Fruit fly (Drosophila melanogaster) whole organism, embryonic: ENCODE results near the gene Vm26Aa.

ENCODE experiments used
- Abd-B ChIP-seq: fragments of 200-800 bp; sonication (Bioruptor generic); optimal IDR thresholded peaks from 2 replicates; lab custom pipeline; 2018; ENCODE audit warnings: missing biosample characterization, mild to moderate bottlenecking, missing genetic modification characterization, moderate library complexity
- Ada2b ChIP-seq: fragments of 200-800 bp; sonication (Bioruptor generic); IDR thresholded peaks from 2 replicates; pipeline ENCODE4 v1.3.6; 2022; ENCODE audit warnings: missing biosample characterization, missing genetic modification characterization
- Bteb2 ChIP-seq: fragments of 200-800 bp; sonication (Bioruptor generic); optimal IDR thresholded peaks from 2 replicates; lab custom pipeline; 2016; ENCODE audit warnings: missing biosample characterization, missing genetic modification characterization
- CG1233 ChIP-seq: fragments of 200-800 bp; sonication (Bioruptor generic); optimal IDR thresholded peaks from 4 replicates; lab custom pipeline; 2018; ENCODE audit warnings: missing biosample characterization, mild to moderate bottlenecking, missing genetic modification characterization
- CG13424 ChIP-seq: fragments of 200-800 bp; sonication (Bioruptor generic); optimal IDR thresholded peaks from 2 replicates; lab custom pipeline; 2019; ENCODE audit warnings: missing biosample characterization, mild to moderate bottlenecking, missing genetic modification characterization, moderate library complexity
- CG13775 ChIP-seq: fragments of 200-800 bp; sonication (Bioruptor generic); optimal IDR thresholded peaks from 3 replicates; lab custom pipeline; 2017; ENCODE audit warnings: missing biosample characterization, mild to moderate bottlenecking, missing genetic modification characterization
- CG14710 ChIP-seq: fragments of 200-800 bp; sonication (Bioruptor generic); optimal IDR thresholded peaks from 3 replicates; lab custom pipeline; 2019; ENCODE audit warnings: missing biosample characterization, mild to moderate bottlenecking, missing genetic modification characterization, moderate library complexity
- CG15269 ChIP-seq: fragments of 200-800 bp; sonication (Bioruptor generic); optimal IDR thresholded peaks from 2 replicates; lab custom pipeline; 2018; ENCODE audit warnings: missing biosample characterization, mild to moderate bottlenecking, missing genetic modification characterization, moderate library complexity
- CG1603 ChIP-seq: fragments of 200-800 bp; sonication (Bioruptor generic); optimal IDR thresholded peaks from 2 replicates; lab custom pipeline; 2019; ENCODE audit warnings: missing biosample characterization, mild to moderate bottlenecking, missing genetic modification characterization, moderate library complexity
- CG17612 ChIP-seq: fragments of 200-800 bp; sonication (Bioruptor generic); IDR thresholded peaks from 2 replicates; pipeline ENCODE4 v1.3.6; 2022; ENCODE audit warnings: missing biosample characterization, missing genetic modification characterization
- CG17912 ChIP-seq: fragments of 200-800 bp; sonication (Bioruptor generic); optimal IDR thresholded peaks from 2 replicates; lab custom pipeline; 2018; ENCODE audit warnings: missing biosample characterization, mild to moderate bottlenecking, missing genetic modification characterization
- CG18599 ChIP-seq: fragments of 200-800 bp; sonication (Bioruptor generic); optimal IDR thresholded peaks from 3 replicates; lab custom pipeline; 2017; ENCODE audit warnings: missing biosample characterization, missing genetic modification characterization, mild to moderate bottlenecking, moderate library complexity, missing genetic modification reagents
- CG18619 ChIP-seq: fragments of 200-800 bp; sonication (Bioruptor generic); optimal IDR thresholded peaks from 3 replicates; lab custom pipeline; 2017; ENCODE audit warnings: missing biosample characterization, mild to moderate bottlenecking, missing genetic modification characterization
- CG2678 ChIP-seq: fragments of 200-800 bp; sonication (Bioruptor generic); optimal IDR thresholded peaks from 3 replicates; lab custom pipeline; 2019; ENCODE audit warnings: missing biosample characterization, mild to moderate bottlenecking, missing genetic modification characterization, moderate library complexity
- CG2889 ChIP-seq: fragments of 200-800 bp; sonication (Bioruptor generic); IDR thresholded peaks from 3 replicates; pipeline ENCODE4 v1.3.6; 2022; ENCODE audit warnings: missing biosample characterization, missing genetic modification characterization
- CG30431 ChIP-seq: fragments of 200-800 bp; sonication (Bioruptor generic); optimal IDR thresholded peaks from 2 replicates; lab custom pipeline; 2017; ENCODE audit warnings: missing biosample characterization, missing genetic modification characterization
- CG3163 ChIP-seq: fragments of 200-800 bp; sonication (Bioruptor generic); optimal IDR thresholded peaks from 3 replicates; lab custom pipeline; 2016; ENCODE audit warnings: missing biosample characterization, missing genetic modification characterization
- CG32532 ChIP-seq: fragments of 200-800 bp; sonication (Bioruptor generic); IDR thresholded peaks from 2 replicates; pipeline ENCODE4 v1.3.6; 2022; ENCODE audit warnings: missing biosample characterization, missing genetic modification characterization
- CG34422 ChIP-seq: fragments of 200-800 bp; sonication (Bioruptor generic); IDR thresholded peaks from 3 replicates; pipeline ENCODE4 v1.3.6; 2022; ENCODE audit warnings: missing biosample characterization, missing genetic modification characterization
- CG4617 ChIP-seq: fragments of 200-800 bp; sonication (Bioruptor generic); optimal IDR thresholded peaks from 3 replicates; lab custom pipeline; 2016; ENCODE audit warnings: missing biosample characterization, missing genetic modification characterization, borderline replicate concordance
- CG6683 ChIP-seq: fragments of 200-800 bp; sonication (Bioruptor generic); optimal IDR thresholded peaks from 2 replicates; lab custom pipeline; 2017; ENCODE audit warnings: missing biosample characterization, mild to moderate bottlenecking, missing genetic modification characterization, missing genetic modification reagents
- CG7839 ChIP-seq: fragments of 200-800 bp; sonication (Bioruptor generic); optimal IDR thresholded peaks from 3 replicates; lab custom pipeline; 2018; ENCODE audit warnings: missing biosample characterization, mild to moderate bottlenecking, missing genetic modification characterization, moderate library complexity
- CG8089 ChIP-seq: fragments of 200-800 bp; sonication (Bioruptor generic); optimal IDR thresholded peaks from 3 replicates; lab custom pipeline; 2016; ENCODE audit warnings: missing biosample characterization, missing genetic modification characterization
- CTCF ChIP-seq: fragments of 200-800 bp; sonication (Bioruptor generic); optimal IDR thresholded peaks from 2 replicates; lab custom pipeline; 2017; ENCODE audit warnings: missing biosample characterization, mild to moderate bottlenecking, missing genetic modification characterization, moderate library complexity
- Chrac-16 ChIP-seq: fragments of 200-800 bp; sonication (Bioruptor generic); optimal IDR thresholded peaks from 3 replicates; lab custom pipeline; 2016; ENCODE audit warnings: missing biosample characterization, missing genetic modification characterization
- Gug ChIP-seq: fragments of 200-800 bp; sonication (Bioruptor generic); IDR thresholded peaks from 4 replicates; pipeline ENCODE4 v1.3.6; 2022; ENCODE audit warnings: missing biosample characterization, missing genetic modification characterization
- HHEX ChIP-seq: fragments of 200-800 bp; sonication (Bioruptor generic); optimal IDR thresholded peaks from 3 replicates; lab custom pipeline; 2017; ENCODE audit warnings: missing biosample characterization, mild to moderate bottlenecking, missing genetic modification characterization, missing genetic modification reagents
- Jarid2 ChIP-seq: fragments of 200-800 bp; sonication (Bioruptor generic); optimal IDR thresholded peaks from 3 replicates; lab custom pipeline; 2017; ENCODE audit warnings: mild to moderate bottlenecking, missing biosample characterization, missing genetic modification reagents, missing genetic modification characterization
- MBD-R2 ChIP-seq: fragments of 200-800 bp; sonication (Bioruptor generic); IDR thresholded peaks from 2 replicates; pipeline ENCODE4 v1.3.6; 2022; ENCODE audit warnings: missing biosample characterization, missing genetic modification characterization
- Oli ChIP-seq: fragments of 200-800 bp; sonication (Bioruptor generic); optimal IDR thresholded peaks from 2 replicates; lab custom pipeline; 2018; ENCODE audit warnings: missing biosample characterization, mild to moderate bottlenecking, missing genetic modification characterization, moderate library complexity
- Ravus ChIP-seq: fragments of 200-800 bp; sonication (Bioruptor generic); IDR thresholded peaks from 2 replicates; pipeline ENCODE4 v1.3.6; 2022; ENCODE audit warnings: missing biosample characterization, missing genetic modification characterization
- Sin3A ChIP-seq: fragments of >200 bp; optimal IDR thresholded peaks from 2 replicates; lab custom pipeline; 2018
- Six4 ChIP-seq: fragments of 200-800 bp; sonication (Bioruptor generic); optimal IDR thresholded peaks from 2 replicates; lab custom pipeline; 2016; ENCODE audit warnings: missing biosample characterization, missing genetic modification characterization
- abd-A ChIP-seq: fragments of 200-800 bp; sonication (Bioruptor generic); optimal IDR thresholded peaks from 3 replicates; lab custom pipeline; 2019; ENCODE audit warnings: missing biosample characterization, mild to moderate bottlenecking, missing genetic modification characterization, moderate library complexity
- al ChIP-seq: fragments of 200-800 bp; sonication (Bioruptor generic); IDR thresholded peaks from 2 replicates; pipeline ENCODE4 v1.3.6; 2022; ENCODE audit warnings: missing biosample characterization, missing genetic modification characterization
- bsh ChIP-seq, 2 experiments: fragments of 200-800 bp; sonication (Bioruptor generic); optimal IDR thresholded peaks; 2 replicates each; lab custom pipeline; 2017 to 2018; ENCODE audit warnings: mild to moderate bottlenecking in 2 of 2, missing biosample characterization in 2 of 2, missing genetic modification characterization in 2 of 2, moderate library complexity in 1 of 2
- cas ChIP-seq: fragments of 200-800 bp; sonication (Bioruptor generic); IDR thresholded peaks from 2 replicates; pipeline ENCODE4 v1.3.6; 2022; ENCODE audit warnings: missing biosample characterization, missing genetic modification characterization
- chm ChIP-seq: fragments of 200-800 bp; sonication (Bioruptor generic); IDR thresholded peaks from 2 replicates; pipeline ENCODE4 v1.3.6; 2022; ENCODE audit warnings: missing biosample characterization, missing genetic modification characterization
- emc ChIP-seq: fragments of 200-800 bp; sonication (Bioruptor generic); optimal IDR thresholded peaks from 2 replicates; lab custom pipeline; 2016; ENCODE audit warnings: missing biosample characterization, missing genetic modification characterization
- fd102C ChIP-seq: fragments of 200-800 bp; sonication (Bioruptor generic); optimal IDR thresholded peaks from 2 replicates; lab custom pipeline; 2018; ENCODE audit warnings: missing biosample characterization, mild to moderate bottlenecking, missing genetic modification characterization, moderate library complexity
- klu ChIP-seq: fragments of 200-800 bp; sonication (Bioruptor generic); IDR thresholded peaks from 2 replicates; pipeline ENCODE4 v1.3.6; 2022; ENCODE audit warnings: missing biosample characterization, missing genetic modification characterization
- lov ChIP-seq, 2 experiments: fragments of 200-800 bp in 1 of 2; fragments of >200 bp in 1 of 2; sonication (Bioruptor generic) in 1 of 2; IDR thresholded peaks in 1 of 2; optimal IDR thresholded peaks in 1 of 2; 2 replicates in 1 of 2; 3 replicates in 1 of 2; pipeline versions ENCODE4 v1.3.6 to Lab custom; 2017 to 2022; ENCODE audit warnings: missing biosample characterization in 1 of 2, missing genetic modification characterization in 1 of 2
- nom ChIP-seq: fragments of 200-800 bp; sonication (Bioruptor generic); optimal IDR thresholded peaks from 2 replicates; lab custom pipeline; 2017; ENCODE audit warnings: missing biosample characterization, missing genetic modification characterization, mild to moderate bottlenecking, moderate library complexity, missing genetic modification reagents
- oc ChIP-seq: fragments of 200-800 bp; sonication (Bioruptor generic); optimal IDR thresholded peaks from 2 replicates; lab custom pipeline; 2018; ENCODE audit warnings: missing biosample characterization, mild to moderate bottlenecking, missing genetic modification characterization, moderate library complexity
- pfk ChIP-seq: fragments of 200-800 bp; sonication (Bioruptor generic); optimal IDR thresholded peaks from 2 replicates; lab custom pipeline; 2018; ENCODE audit warnings: missing biosample characterization, mild to moderate bottlenecking, missing genetic modification characterization, moderate library complexity
- pita ChIP-seq: fragments of 200-800 bp; sonication (Bioruptor generic); optimal IDR thresholded peaks from 2 replicates; lab custom pipeline; 2017; ENCODE audit warnings: missing biosample characterization, mild to moderate bottlenecking, missing genetic modification characterization
- pum ChIP-seq: fragments of 200-800 bp; sonication (Bioruptor generic); optimal IDR thresholded peaks from 2 replicates; lab custom pipeline; 2016; ENCODE audit warnings: missing biosample characterization, missing genetic modification characterization
- sens-2 ChIP-seq: fragments of 200-800 bp; sonication (Bioruptor generic); IDR thresholded peaks from 2 replicates; pipeline ENCODE4 v1.3.6; 2022; ENCODE audit warnings: missing biosample characterization, missing genetic modification characterization
- so ChIP-seq: fragments of 200-800 bp; sonication (Bioruptor generic); IDR thresholded peaks from 3 replicates; pipeline ENCODE4 v1.3.6; 2022; ENCODE audit warnings: missing biosample characterization, missing genetic modification characterization
- tll ChIP-seq, 2 experiments: fragments of 200-800 bp in 1 of 2; fragments of >200 bp in 1 of 2; sonication (Bioruptor generic) in 1 of 2; optimal IDR thresholded peaks; 2 replicates each; lab custom pipeline; 2017 to 2019; ENCODE audit warnings: missing biosample characterization in 2 of 2, missing genetic modification characterization in 2 of 2, mild to moderate bottlenecking in 1 of 2, moderate library complexity in 1 of 2
- vnd ChIP-seq: fragments of 200-800 bp; sonication (Bioruptor generic); IDR thresholded peaks from 3 replicates; pipeline ENCODE4 v1.3.6; 2022; ENCODE audit warnings: missing biosample characterization, missing genetic modification characterization; ENCODE audit not compliant: partially characterized antibody

Vm26Aa gene

dm6 chr2L:5986094-5986493 lies 26.0 kb upstream of the Vm26Aa start, which contains the start of gene ifc (continued):
- TF ChIP-seq Ada2b (GFP tag; lab: Robert Waterston, UW) (no peak), Gug (GFP tag; lab: Robert Waterston, UW) (peak; percentile 51; the same call in 3 of the 4 replicates), pfk (peak; percentile 36), CG2889 (GFP tag; lab: Robert Waterston, UW) (no peak), bsh (GFP tag; optimal IDR thresholded peaks at IDR 0.05; lab: Kevin White, UChicago) (peak in 1 of 2 experiments; percentile 42), CG30431 (GFP tag; lab: Kevin White, UChicago) (no peak), cas (GFP tag; lab: Robert Waterston, UW) (no peak), CG2678 (peak; percentile 64), vnd (GFP tag; lab: Robert Waterston, UW) (no peak), CG17612 (GFP tag; lab: Robert Waterston, UW) (no peak), Bteb2 (peak; percentile 47), CG4617 (GFP tag; lab: Kevin White, UChicago) (peak; percentile 61), Abd-B (GFP tag; lab: Kevin White, UChicago) (no peak), fd102C (GFP tag; lab: Kevin White, UChicago) (no peak), CG1603 (tag; lab: Kevin White, UChicago) (peak; percentile 91), Oli (tag; lab: Kevin White, UChicago) (peak; percentile 23), CG18599 (GFP tag; lab: Kevin White, UChicago) (peak; percentile 52), CG13424 (tag; lab: Kevin White, UChicago) (peak; percentile 60), oc (tag; lab: Kevin White, UChicago) (peak; percentile 87), CG17912 (GFP tag; lab: Kevin White, UChicago) (no peak), CTCF (GFP tag; lab: Kevin White, UChicago) (peak; percentile 20), HHEX (GFP tag; lab: Kevin White, UChicago) (peak; percentile 31), CG1233 (no peak), MBD-R2 (GFP tag; lab: Robert Waterston, UW) (no peak), CG6683 (GFP tag; lab: Kevin White, UChicago) (no peak), CG8089 (peak; percentile 53), CG3163 (GFP tag; lab: Kevin White, UChicago) (peak; percentile 51), pita (no peak), chm (GFP tag; lab: Robert Waterston, UW) (no peak), CG13775 (GFP tag; lab: Kevin White, UChicago) (peak; percentile 59), Sin3A (lab: Kevin White, UChicago) (peak; percentile 39), nom (GFP tag; lab: Kevin White, UChicago) (peak; percentile 46), Six4 (GFP tag; lab: Kevin White, UChicago) (peak; percentile 7), al (GFP tag; lab: Robert Waterston, UW) (no peak), Chrac-16 (peak; percentile 57), lov (optimal IDR thresholded peaks at IDR 0.05; lab: Kevin White, UChicago) (no peak), lov (GFP tag; IDR thresholded peaks at IDR 0.05; lab: Robert Waterston, UW) (no peak), so (GFP tag; lab: Robert Waterston, UW) (no peak), CG34422 (GFP tag; lab: Robert Waterston, UW) (no peak), Jarid2 (peak; percentile 46), Ravus (GFP tag; lab: Robert Waterston, UW) (no peak), CG15269 (tag; lab: Kevin White, UChicago) (peak; percentile 61), CG7839 (tag; lab: Kevin White, UChicago) (peak; percentile 58), CG32532 (GFP tag; lab: Robert Waterston, UW) (no peak), CG14710 (tag; lab: Kevin White, UChicago) (peak; percentile 81), sens-2 (GFP tag; lab: Robert Waterston, UW) (no peak), pum (peak; percentile 36), tll (GFP tag; optimal IDR thresholded peaks at IDR 0.05; lab: Kevin White, UChicago) (no peak), CG18619 (GFP tag; lab: Kevin White, UChicago) (peak; percentile 37), abd-A (tag; lab: Kevin White, UChicago) (no peak), emc (GFP tag; lab: Kevin White, UChicago) (no peak), klu (GFP tag; lab: Robert Waterston, UW) (no peak)
